Worm (Caenorhabditis elegans): ENCODE results near the gene rabn-5.

DNA sequence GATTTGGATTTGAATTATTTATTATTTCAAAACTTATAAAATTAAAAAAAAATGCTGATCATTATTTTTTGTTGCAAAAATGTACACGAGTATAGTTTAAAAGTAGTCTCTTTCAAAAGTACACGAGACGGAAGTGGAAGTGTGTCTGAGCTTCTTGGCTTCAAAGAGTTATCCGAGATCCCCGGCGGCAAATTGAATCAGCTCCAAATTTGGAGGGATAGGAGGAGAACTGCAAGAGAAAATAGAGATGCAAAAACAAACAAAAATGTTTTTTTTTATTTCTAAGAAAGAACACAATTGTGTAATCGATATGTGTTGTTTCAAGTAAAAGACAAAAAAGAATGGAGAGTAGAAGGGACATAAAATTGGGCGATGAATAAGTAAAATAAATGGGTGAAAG lies 38.2 kb downstream of the rabn-5 start:
- TF ChIP-seq elt-2 (tag; optimal IDR thresholded peaks at IDR 0.05) = no peak
- no peak for TF ChIP-seq nhr-28 (tag; optimal IDR thresholded peaks at IDR 0.05)
- TF ChIP-seq elt-1 (tag; optimal IDR thresholded peaks at IDR 0.05) = no peak
- no peak for TF ChIP-seq fos-1 (tag; optimal IDR thresholded peaks at IDR 0.05)
- no peak for TF ChIP-seq mdl-1 (tag; optimal IDR thresholded peaks at IDR 0.05)
- no peak for TF ChIP-seq snpc-4 (tag; optimal IDR thresholded peaks at IDR 0.05)
- no peak for TF ChIP-seq tbx-2 (tag; optimal IDR thresholded peaks at IDR 0.05)
- TF ChIP-seq nhr-11 (tag; optimal IDR thresholded peaks at IDR 0.05) = no peak
- TF ChIP-seq lin-39 (tag; optimal IDR thresholded peaks at IDR 0.05) = no peak
- TF ChIP-seq aly-2 (tag; optimal IDR thresholded peaks at IDR 0.05) = no peak
